Worm (Caenorhabditis elegans): ENCODE measurements around the gene col-185.

ce11 chrX:13550890-13551289 is 40.0 kb upstream of the col-185 start, which contains the start of gene odr-1:
- TF ChIP-seq F22D6.2 (tag; optimal IDR thresholded peaks at IDR 0.05) (no peak), madf-6 (GFP tag; IDR thresholded peaks at IDR 0.05) (no peak), ztf-28 (GFP tag; IDR thresholded peaks at IDR 0.05) (no peak), cebp-2 (GFP tag; IDR thresholded peaks at IDR 0.05) (no peak), nfyb-1 (GFP tag; IDR thresholded peaks at IDR 0.05) (no peak), egl-18 (GFP tag; IDR thresholded peaks at IDR 0.05) (no peak), pha-4 (tag; optimal IDR thresholded peaks at IDR 0.05) (no peak), ztf-6 (GFP tag; IDR thresholded peaks at IDR 0.05) (no peak), mel-28 (tag; optimal IDR thresholded peaks at IDR 0.05; ENCODE audit: borderline replicate concordance) (no peak)
